Fruit fly (Drosophila melanogaster) whole organism, prepupa: ENCODE data around the gene ssp2.

Experiments
- CG1621 ChIP-seq: fragments of 200-800 bp; sonication (Bioruptor generic); optimal IDR thresholded peaks from 3 replicates; lab custom pipeline; 2018; ENCODE audit warnings: missing biosample characterization, mild to moderate bottlenecking, missing genetic modification characterization
- CG3032 ChIP-seq: fragments of 200-800 bp; optimal IDR thresholded peaks from 2 replicates; lab custom pipeline; 2019; ENCODE audit warnings: missing biosample characterization, mild to moderate bottlenecking, missing genetic modification characterization, moderate library complexity
- CG6276 ChIP-seq: fragments of 200-800 bp; sonication (Bioruptor generic); optimal IDR thresholded peaks from 2 replicates; lab custom pipeline; 2017; ENCODE audit warnings: missing biosample characterization, mild to moderate bottlenecking, missing genetic modification characterization
- Hr39 ChIP-seq: fragments of 200-800 bp; sonication (Bioruptor generic); optimal IDR thresholded peaks from 2 replicates; lab custom pipeline; 2016; ENCODE audit warnings: missing biosample characterization, missing genetic modification characterization
- Lpt ChIP-seq: fragments of 200-800 bp; sonication (Bioruptor generic); optimal IDR thresholded peaks from 3 replicates; lab custom pipeline; 2016; ENCODE audit warnings: missing biosample characterization, missing genetic modification characterization
- Smox ChIP-seq: fragments of 200-800 bp; sonication (Bioruptor generic); optimal IDR thresholded peaks from 3 replicates; lab custom pipeline; 2016; ENCODE audit warnings: missing biosample characterization, missing genetic modification characterization
- Sox15 ChIP-seq: fragments of 200-800 bp; sonication (Bioruptor generic); optimal IDR thresholded peaks from 3 replicates; lab custom pipeline; 2016; ENCODE audit warnings: missing biosample characterization, missing genetic modification characterization
- dsx ChIP-seq: fragments of 200-800 bp; optimal IDR thresholded peaks from 3 replicates; lab custom pipeline; 2019; ENCODE audit warnings: missing biosample characterization, mild to moderate bottlenecking, missing genetic modification characterization, moderate library complexity; ENCODE audit not compliant: poor library complexity, severe bottlenecking
- salr ChIP-seq, 2 experiments: fragments of 200-800 bp; sonication (Bioruptor generic); optimal IDR thresholded peaks; 3 replicates each; lab custom pipeline; 2016 to 2018; ENCODE audit warnings: missing biosample characterization in 2 of 2, missing genetic modification characterization in 2 of 2, mild to moderate bottlenecking in 1 of 2

DNA sequence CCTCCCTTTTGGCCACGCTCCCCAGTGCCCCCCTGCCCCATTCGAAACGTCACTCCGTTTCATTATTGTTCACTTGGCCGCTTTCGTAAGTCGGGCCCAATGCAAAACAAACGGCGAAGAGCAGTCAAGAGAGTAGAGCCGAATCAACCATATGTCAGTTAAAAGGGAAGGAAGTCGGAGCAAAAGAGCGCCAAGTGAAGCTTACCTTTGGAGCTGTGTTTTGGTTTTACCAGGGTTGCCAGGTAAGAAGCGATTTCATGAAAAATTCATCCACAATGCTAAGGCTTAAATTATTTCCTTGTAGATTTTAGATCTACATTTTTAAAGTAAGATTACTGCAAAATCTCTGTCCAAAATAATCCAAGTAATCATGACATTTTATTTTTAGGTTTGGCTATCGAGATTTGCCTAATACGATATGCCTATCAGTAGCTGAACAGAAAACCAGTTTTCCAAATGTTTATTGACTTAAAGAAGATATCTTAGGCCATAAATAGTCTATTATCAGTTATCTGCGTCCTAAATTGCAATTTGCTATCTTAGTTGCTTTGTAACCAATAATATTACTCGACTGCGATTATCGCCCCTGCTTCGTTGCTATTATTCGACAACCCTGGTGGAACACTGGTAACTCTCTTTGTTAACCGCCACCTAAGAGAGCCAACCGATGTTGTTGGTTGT lies 26.4 kb upstream of the ssp2 start:
- TF ChIP-seq salr (GFP tag; optimal IDR thresholded peaks at IDR 0.05; lab: Kevin White, UChicago) (peak; percentile 70 to 98), CG3032 (tag; lab: Kevin White, UChicago) (peak; percentile 94), Smox (GFP tag; lab: Kevin White, UChicago) (peak; percentile 96), CG6276 (peak; percentile 97), dsx (GFP tag; lab: Kevin White, UChicago) (peak; percentile 84), CG1621 (tag; lab: Kevin White, UChicago) (peak; percentile 71), Lpt (GFP tag; lab: Kevin White, UChicago) (peak; percentile 93), Hr39 (peak; percentile 96), Sox15 (peak; percentile 95)
